Fruit fly (Drosophila melanogaster) whole organism, embryonic: ENCODE measurements around the gene Dpm3.
A peak's percentile ranks its signal among the peaks of the same experiment; 100 is the strongest.

ENCODE experiments used
- Abd-B ChIP-seq: fragments of 200-800 bp; sonication (Bioruptor generic); optimal IDR thresholded peaks from 2 replicates; lab custom pipeline; 2018; ENCODE audit warnings: missing biosample characterization, mild to moderate bottlenecking, missing genetic modification characterization, moderate library complexity
- Awh ChIP-seq: fragments of 200-800 bp; sonication (Bioruptor generic); IDR thresholded peaks from 2 replicates; pipeline ENCODE4, ENCODE4 v1.3.6; 2022; ENCODE audit warnings: missing biosample characterization, missing genetic modification characterization
- CG1024 ChIP-seq: fragments of 200-800 bp; sonication (Bioruptor generic); IDR thresholded peaks from 2 replicates; pipeline ENCODE4 v1.3.6; 2022; ENCODE audit warnings: missing biosample characterization, missing genetic modification characterization
- CG10267 ChIP-seq: fragments of 200-800 bp; sonication (Bioruptor generic); optimal IDR thresholded peaks from 2 replicates; lab custom pipeline; 2018; ENCODE audit warnings: missing biosample characterization, mild to moderate bottlenecking, missing genetic modification characterization, moderate library complexity
- CG10565 ChIP-seq: fragments of 200-800 bp; sonication (Bioruptor generic); optimal IDR thresholded peaks from 3 replicates; lab custom pipeline; 2016; ENCODE audit warnings: missing biosample characterization, mild to moderate bottlenecking, missing genetic modification characterization
- CG10979 ChIP-seq: fragments of 200-800 bp; sonication (Bioruptor generic); optimal IDR thresholded peaks from 2 replicates; lab custom pipeline; 2018; ENCODE audit warnings: missing biosample characterization, mild to moderate bottlenecking, missing genetic modification characterization, moderate library complexity
- CG11093 ChIP-seq: fragments of 200-800 bp; sonication (Bioruptor generic); IDR thresholded peaks from 3 replicates; pipeline ENCODE4 v1.3.6; 2022; ENCODE audit warnings: missing biosample characterization, missing genetic modification characterization
- CG1233 ChIP-seq: fragments of 200-800 bp; sonication (Bioruptor generic); optimal IDR thresholded peaks from 4 replicates; lab custom pipeline; 2018; ENCODE audit warnings: missing biosample characterization, mild to moderate bottlenecking, missing genetic modification characterization
- CG12659 ChIP-seq: fragments of 200-800 bp; sonication (Bioruptor generic); optimal IDR thresholded peaks from 3 replicates; lab custom pipeline; 2017; ENCODE audit warnings: mild to moderate bottlenecking, missing biosample characterization, missing genetic modification reagents, missing genetic modification characterization
- CG14667 ChIP-seq: fragments of 200-800 bp; sonication (Bioruptor generic); IDR thresholded peaks from 2 replicates; pipeline ENCODE4 v1.3.6; 2022; ENCODE audit warnings: missing biosample characterization, missing genetic modification characterization
- CG1602 ChIP-seq: fragments of 200-800 bp; sonication (Bioruptor generic); optimal IDR thresholded peaks from 3 replicates; lab custom pipeline; 2016; ENCODE audit warnings: missing biosample characterization, missing genetic modification characterization
- CG1603 ChIP-seq: fragments of 200-800 bp; sonication (Bioruptor generic); optimal IDR thresholded peaks from 2 replicates; lab custom pipeline; 2019; ENCODE audit warnings: missing biosample characterization, mild to moderate bottlenecking, missing genetic modification characterization, moderate library complexity
- CG1792 ChIP-seq: fragments of 200-800 bp; sonication (Bioruptor generic); optimal IDR thresholded peaks from 2 replicates; lab custom pipeline; 2016; ENCODE audit warnings: missing biosample characterization, missing genetic modification characterization
- CG2120 ChIP-seq: fragments of 200-800 bp; sonication (Bioruptor generic); optimal IDR thresholded peaks from 3 replicates; lab custom pipeline; 2016; ENCODE audit warnings: missing biosample characterization, missing genetic modification characterization
- CG2678 ChIP-seq: fragments of 200-800 bp; sonication (Bioruptor generic); optimal IDR thresholded peaks from 3 replicates; lab custom pipeline; 2019; ENCODE audit warnings: missing biosample characterization, mild to moderate bottlenecking, missing genetic modification characterization, moderate library complexity
- CG3281 ChIP-seq: fragments of 200-800 bp; sonication (Bioruptor generic); optimal IDR thresholded peaks from 3 replicates; lab custom pipeline; 2017; ENCODE audit warnings: missing biosample characterization, mild to moderate bottlenecking, missing genetic modification characterization
- CG7556 ChIP-seq: fragments of 200-800 bp; sonication (Bioruptor generic); optimal IDR thresholded peaks from 2 replicates; lab custom pipeline; 2017; ENCODE audit warnings: missing biosample characterization, mild to moderate bottlenecking, missing genetic modification characterization
- CG7987 ChIP-seq: fragments of 200-800 bp; sonication (Bioruptor generic); optimal IDR thresholded peaks from 2 replicates; lab custom pipeline; 2018; ENCODE audit warnings: missing biosample characterization, mild to moderate bottlenecking, missing genetic modification characterization, moderate library complexity
- CG8089 ChIP-seq: fragments of 200-800 bp; sonication (Bioruptor generic); optimal IDR thresholded peaks from 3 replicates; lab custom pipeline; 2016; ENCODE audit warnings: missing biosample characterization, missing genetic modification characterization
- CG8765 ChIP-seq: fragments of 200-800 bp; sonication (Bioruptor generic); IDR thresholded peaks from 2 replicates; pipeline ENCODE4 v1.3.6; 2022; ENCODE audit warnings: missing biosample characterization, missing genetic modification characterization
- CG8924 ChIP-seq: fragments of 200-800 bp; optimal IDR thresholded peaks from 3 replicates; lab custom pipeline; 2019; ENCODE audit warnings: missing biosample characterization, mild to moderate bottlenecking, missing genetic modification characterization, moderate library complexity
- CrebB ChIP-seq: fragments of 200-800 bp; sonication (Bioruptor generic); optimal IDR thresholded peaks from 3 replicates; lab custom pipeline; 2018; ENCODE audit warnings: missing biosample characterization, mild to moderate bottlenecking, missing genetic modification characterization
- Dad ChIP-seq: fragments of 200-800 bp; sonication (Bioruptor generic); optimal IDR thresholded peaks from 3 replicates; lab custom pipeline; 2016; ENCODE audit warnings: missing biosample characterization, missing genetic modification characterization
- E2f1 ChIP-seq: fragments of 200-800 bp; sonication (Bioruptor generic); IDR thresholded peaks from 2 replicates; pipeline ENCODE4 v1.3.6; 2022; ENCODE audit warnings: missing biosample characterization, missing genetic modification characterization
- ERR ChIP-seq: fragments of 200-800 bp; sonication (Bioruptor generic); optimal IDR thresholded peaks from 2 replicates; lab custom pipeline; 2016; ENCODE audit warnings: missing biosample characterization, missing genetic modification characterization
- Meics ChIP-seq: fragments of 200-800 bp; sonication (Bioruptor generic); optimal IDR thresholded peaks from 2 replicates; lab custom pipeline; 2017; ENCODE audit warnings: missing biosample characterization, mild to moderate bottlenecking, missing genetic modification characterization
- NFAT ChIP-seq: fragments of 200-800 bp; sonication (Bioruptor generic); IDR thresholded peaks from 2 replicates; pipeline ENCODE4 v1.3.6; 2022; ENCODE audit warnings: missing biosample characterization, missing genetic modification characterization
- Neu2 ChIP-seq: fragments of 200-800 bp; sonication (Bioruptor generic); optimal IDR thresholded peaks from 3 replicates; lab custom pipeline; 2016; ENCODE audit warnings: missing biosample characterization, missing genetic modification characterization, borderline replicate concordance
- PHDP ChIP-seq: fragments of 200-800 bp; sonication (Bioruptor generic); optimal IDR thresholded peaks from 3 replicates; lab custom pipeline; 2018; ENCODE audit warnings: missing biosample characterization, mild to moderate bottlenecking, missing genetic modification characterization, moderate library complexity
- Rfx ChIP-seq: fragments of 200-800 bp; sonication (Bioruptor generic); IDR thresholded peaks from 2 replicates; pipeline ENCODE4 v1.3.6; 2022; ENCODE audit warnings: missing biosample characterization, missing genetic modification characterization
- Sox100B ChIP-seq: fragments of 200-800 bp; sonication (Bioruptor generic); optimal IDR thresholded peaks from 3 replicates; lab custom pipeline; 2018; ENCODE audit warnings: missing biosample characterization, mild to moderate bottlenecking, missing genetic modification characterization
- Sry-β ChIP-seq: fragments of 200-800 bp; sonication (Bioruptor generic); optimal IDR thresholded peaks from 2 replicates; lab custom pipeline; 2018; ENCODE audit warnings: missing biosample characterization, mild to moderate bottlenecking, missing genetic modification characterization, moderate library complexity
- ac ChIP-seq: fragments of 200-800 bp; sonication (Bioruptor generic); optimal IDR thresholded peaks from 3 replicates; lab custom pipeline; 2017; ENCODE audit warnings: missing biosample characterization, mild to moderate bottlenecking, missing genetic modification characterization
- ara ChIP-seq: fragments of 200-800 bp; sonication (Bioruptor generic); IDR thresholded peaks from 2 replicates; pipeline ENCODE4 v1.3.6; 2022; ENCODE audit warnings: missing biosample characterization, missing genetic modification characterization
- corto ChIP-seq: fragments of 200-800 bp; sonication (Bioruptor generic); optimal IDR thresholded peaks from 2 replicates; lab custom pipeline; 2016; ENCODE audit warnings: missing biosample characterization, mild to moderate bottlenecking, missing genetic modification characterization, moderate library complexity
- gfzf ChIP-seq: fragments of 200-800 bp; sonication (Bioruptor generic); optimal IDR thresholded peaks from 2 replicates; lab custom pipeline; 2016; ENCODE audit warnings: missing biosample characterization, mild to moderate bottlenecking, missing genetic modification characterization, moderate library complexity
- luna ChIP-seq: fragments of 200-800 bp; sonication (Bioruptor generic); optimal IDR thresholded peaks from 2 replicates; lab custom pipeline; 2016; ENCODE audit warnings: missing biosample characterization, missing genetic modification characterization
- nerfin-1 ChIP-seq: fragments of 200-800 bp; sonication (Bioruptor generic); optimal IDR thresholded peaks from 3 replicates; lab custom pipeline; 2019; ENCODE audit warnings: missing biosample characterization, mild to moderate bottlenecking, missing genetic modification characterization, moderate library complexity
- nerfin-2 ChIP-seq: fragments of 200-800 bp; sonication (Bioruptor generic); IDR thresholded peaks from 2 replicates; pipeline ENCODE4 v1.3.6; 2022; ENCODE audit warnings: missing biosample characterization, missing genetic modification characterization; ENCODE audit not compliant: partially characterized antibody
- pfk ChIP-seq: fragments of 200-800 bp; sonication (Bioruptor generic); optimal IDR thresholded peaks from 2 replicates; lab custom pipeline; 2018; ENCODE audit warnings: missing biosample characterization, mild to moderate bottlenecking, missing genetic modification characterization, moderate library complexity
- pros ChIP-seq: fragments of 200-800 bp; sonication (Bioruptor generic); optimal IDR thresholded peaks from 3 replicates; lab custom pipeline; 2019; ENCODE audit warnings: missing biosample characterization, mild to moderate bottlenecking, missing genetic modification characterization, moderate library complexity
- psq ChIP-seq: fragments of 200-800 bp; sonication (Bioruptor generic); optimal IDR thresholded peaks from 2 replicates; lab custom pipeline; 2017; ENCODE audit warnings: missing biosample characterization, missing genetic modification characterization
- pzg ChIP-seq: fragments of 200-800 bp; sonication (Bioruptor generic); optimal IDR thresholded peaks from 3 replicates; lab custom pipeline; 2018; ENCODE audit warnings: missing biosample characterization, mild to moderate bottlenecking, missing genetic modification characterization, moderate library complexity
- slp2 ChIP-seq: fragments of 200-800 bp; sonication (Bioruptor generic); optimal IDR thresholded peaks from 2 replicates; lab custom pipeline; 2016; ENCODE audit warnings: missing biosample characterization, missing genetic modification characterization
- sqz ChIP-seq: fragments of 200-800 bp; sonication (Bioruptor generic); optimal IDR thresholded peaks from 3 replicates; lab custom pipeline; 2018; ENCODE audit warnings: missing biosample characterization, mild to moderate bottlenecking, missing genetic modification characterization
- stwl ChIP-seq: fragments of 200-800 bp; sonication (Bioruptor generic); optimal IDR thresholded peaks from 3 replicates; lab custom pipeline; 2018; ENCODE audit warnings: missing biosample characterization, mild to moderate bottlenecking, missing genetic modification characterization, moderate library complexity
- wor ChIP-seq: fragments of 200-800 bp; sonication (Bioruptor generic); IDR thresholded peaks from 2 replicates; pipeline ENCODE4 v1.3.6; 2022; ENCODE audit warnings: missing biosample characterization, missing genetic modification characterization
- zfh2 ChIP-seq: fragments of 200-800 bp; sonication (Bioruptor generic); optimal IDR thresholded peaks from 2 replicates; lab custom pipeline; 2016; ENCODE audit warnings: missing biosample characterization, missing genetic modification characterization

The Dpm3 gene

dm6 chr3R:13366561-13367518 lies 36.0 kb downstream of the Dpm3 start, which contains the start of gene Elp6 (continued):
- TF ChIP-seq luna (GFP tag; lab: Kevin White, UChicago) (no peak), CG14667 (GFP tag; lab: Robert Waterston, UW) (no peak), psq (GFP tag; lab: Kevin White, UChicago) (peak; percentile 3), CG10979 (tag; lab: Kevin White, UChicago) (peak; percentile 48), Neu2 (GFP tag; lab: Kevin White, UChicago) (no peak), CG12659 (peak; percentile 58), CG1024 (GFP tag; lab: Robert Waterston, UW) (peak; percentile 52; the same call in 1 of the 2 replicates), E2f1 (peak; percentile 67), Meics (GFP tag; lab: Kevin White, UChicago) (peak; percentile 87), ERR (GFP tag; lab: Kevin White, UChicago) (no peak), gfzf (GFP tag; lab: Kevin White, UChicago) (peak; percentile 34), pzg (GFP tag; lab: Kevin White, UChicago) (peak; percentile 46), CG8924 (tag; lab: Kevin White, UChicago) (peak; percentile 43), pros (no peak), CG10267 (tag; lab: Kevin White, UChicago) (peak; percentile 81), CG2678 (tag; lab: Kevin White, UChicago) (peak; percentile 85), CG11093 (GFP tag; lab: Robert Waterston, UW) (0 out of 3 replicates have a peak, but pooled peaks have one; percentile 31), CG7987 (no peak), CG1603 (no peak), zfh2 (peak; percentile 62), CG1233 (GFP tag; lab: Kevin White, UChicago) (peak; percentile 70), sqz (GFP tag; lab: Kevin White, UChicago) (peak; percentile 2), Abd-B (GFP tag; lab: Kevin White, UChicago) (peak; percentile 13), ac (GFP tag; lab: Kevin White, UChicago) (no peak), stwl (tag; lab: Kevin White, UChicago) (peak; percentile 85), CG8765 (GFP tag; lab: Robert Waterston, UW) (no peak), CG10565 (no peak), corto (GFP tag; lab: Kevin White, UChicago) (no peak), Rfx (GFP tag; lab: Robert Waterston, UW) (peak; percentile 84), CrebB (tag; lab: Kevin White, UChicago) (no peak), Sox100B (GFP tag; lab: Kevin White, UChicago) (peak; percentile 81), slp2 (GFP tag; lab: Kevin White, UChicago) (peak; percentile 53), Sry-β (GFP tag; lab: Kevin White, UChicago) (no peak), CG1602 (GFP tag; lab: Kevin White, UChicago) (peak; percentile 67), CG7556 (GFP tag; lab: Kevin White, UChicago) (peak; percentile 89), Dad (GFP tag; lab: Kevin White, UChicago) (no peak), NFAT (GFP tag; lab: Robert Waterston, UW) (peak; percentile 78), nerfin-2 (GFP tag; lab: Robert Waterston, UW) (no peak), CG1792 (GFP tag; lab: Kevin White, UChicago) (peak; percentile 60), nerfin-1 (tag; lab: Kevin White, UChicago) (no peak), CG2120 (peak; percentile 86), PHDP (peak; percentile 59), Awh (GFP tag; lab: Robert Waterston, UW) (peak; percentile 67; the same call in 1 of the 2 replicates), CG8089 (GFP tag; lab: Kevin White, UChicago) (no peak), CG3281 (GFP tag; lab: Kevin White, UChicago) (peak; percentile 83), wor (no peak), pfk (GFP tag; lab: Kevin White, UChicago) (no peak), ara (no peak)
